Fruit fly (Drosophila melanogaster): ENCODE measurements around the gene CG9643.

DNA sequence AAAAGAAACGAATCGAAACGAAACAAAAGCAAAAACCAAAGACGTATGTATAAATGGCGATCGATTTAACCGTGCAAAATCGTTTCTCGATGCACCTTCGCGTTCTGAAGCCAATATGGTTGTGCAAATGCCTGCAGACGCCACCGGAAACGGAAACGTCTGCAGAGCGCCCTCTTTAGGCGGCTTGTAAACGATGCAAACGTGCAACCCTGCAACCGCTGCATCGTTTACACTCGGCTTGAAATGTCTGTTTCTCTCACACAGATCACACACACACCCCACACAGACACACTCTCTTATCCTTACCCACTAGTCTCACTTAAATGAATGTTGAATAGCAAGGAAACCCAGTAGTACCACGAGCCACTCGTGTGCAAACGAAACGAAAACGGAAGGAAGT, 12.2 kb downstream of the CG9643 start:
- TF ChIP-seq Myc (optimal IDR thresholded peaks at IDR 0.05) (no peak), lola (GFP tag; optimal IDR thresholded peaks at IDR 0.05) (no peak), fru (GFP tag; optimal IDR thresholded peaks at IDR 0.05) (no peak), Hnf4 (GFP tag; optimal IDR thresholded peaks at IDR 0.05) (no peak), psq (GFP tag; optimal IDR thresholded peaks at IDR 0.05) (no peak), OdsH (GFP tag; optimal IDR thresholded peaks at IDR 0.05) (no peak), rgr (GFP tag; optimal IDR thresholded peaks at IDR 0.05) (no peak), dl (GFP tag; optimal IDR thresholded peaks at IDR 0.05; ENCODE audit: insufficient read depth in 1 of 2, partially characterized antibody in 2 of 2) (no peak), jim (GFP tag; optimal IDR thresholded peaks at IDR 0.05) (no peak), Sp1 (GFP tag; optimal IDR thresholded peaks at IDR 0.05) (no peak), Hr78 (GFP tag; optimal IDR thresholded peaks at IDR 0.05) (no peak), pan (optimal IDR thresholded peaks at IDR 0.05) (no peak), dsf (GFP tag; optimal IDR thresholded peaks at IDR 0.05; ENCODE audit: borderline replicate concordance) (no peak)
